Fruit fly (Drosophila melanogaster) whole organism, adult: Measurements from ENCODE around the gene sl.

Experiments used
- CG11617 ChIP-seq: fragments of 200-800 bp; sonication (Bioruptor generic); optimal IDR thresholded peaks from 2 replicates; lab custom pipeline; 2017; ENCODE audit warnings: mild to moderate bottlenecking, missing biosample characterization, missing genetic modification reagents, missing genetic modification characterization
- CG12768 ChIP-seq: fragments of 200-800 bp; sonication (Bioruptor generic); optimal IDR thresholded peaks from 2 replicates; lab custom pipeline; 2017; ENCODE audit warnings: missing biosample characterization, missing genetic modification characterization, mild to moderate bottlenecking, moderate library complexity, missing genetic modification reagents
- CG5204 ChIP-seq: fragments of 200-800 bp; sonication (Bioruptor generic); optimal IDR thresholded peaks from 2 replicates; lab custom pipeline; 2016; ENCODE audit warnings: missing biosample characterization, missing genetic modification characterization
- CG7045 ChIP-seq: fragments of 200-800 bp; sonication (Bioruptor generic); optimal IDR thresholded peaks from 2 replicates; lab custom pipeline; 2017; ENCODE audit warnings: missing biosample characterization, mild to moderate bottlenecking, missing genetic modification characterization
- Mnt ChIP-seq: fragments of 200-800 bp; sonication (Bioruptor generic); optimal IDR thresholded peaks from 2 replicates; lab custom pipeline; 2016; ENCODE audit warnings: missing biosample characterization, mild to moderate bottlenecking, missing genetic modification characterization
- cnc ChIP-seq, 2 experiments: fragments of >200 bp; optimal IDR thresholded peaks; 2 replicates each; lab custom pipeline; 2017

dm6 chrX:16350062-16350461 lies at the start of gene sl:
- TF ChIP-seq CG5204 (GFP tag; lab: Kevin White, UChicago) (no peak), CG7045 (GFP tag; lab: Kevin White, UChicago) (no peak), CG12768 (GFP tag; lab: Kevin White, UChicago) (no peak), CG11617 (GFP tag; lab: Kevin White, UChicago) (no peak), Mnt (no peak), cnc (optimal IDR thresholded peaks at IDR 0.05; lab: Kevin White, UChicago) (no peak)
